Worm (Caenorhabditis elegans) whole organism, young adult: ENCODE measurements around the gene mlck-1.

Experiments
- B0035.1 ChIP-seq: sonication (generic microtip); optimal IDR thresholded peaks from 2 replicates; lab custom pipeline; 2016; ENCODE audit warnings: missing genetic modification characterization, mild to moderate bottlenecking, missing compliant biosample characterization, missing genotype, missing genetic modification reagents
- B0336.3 ChIP-seq: fragments of 200-800 bp; sonication (Bioruptor generic); IDR thresholded peaks from 2 replicates; pipeline ENCODE4 v1.3.6; 2022; ENCODE audit warnings: missing genetic modification characterization, missing compliant biosample characterization
- F23B12.7 ChIP-seq: sonication (generic microtip); optimal IDR thresholded peaks from 2 replicates; lab custom pipeline; 2017; ENCODE audit warnings: missing genetic modification characterization, mild to moderate bottlenecking, missing compliant biosample characterization, antibody characterized with exemption, moderate library complexity; ENCODE audit not compliant: insufficient read depth
- F33H1.4 ChIP-seq: fragments of 200-800 bp; sonication (Bioruptor generic); IDR thresholded peaks from 2 replicates; pipeline ENCODE4 v1.3.6; 2022; ENCODE audit warnings: missing genetic modification reagents, missing genetic modification characterization, missing compliant biosample characterization
- F37B4.10 ChIP-seq: fragments of 200-800 bp; sonication (Bioruptor generic); IDR thresholded peaks from 2 replicates; pipeline ENCODE4 v1.3.6; 2022; ENCODE audit warnings: missing genetic modification characterization, missing compliant biosample characterization
- F55B11.4 ChIP-seq: sonication (generic microtip); optimal IDR thresholded peaks from 2 replicates; lab custom pipeline; 2016; ENCODE audit warnings: missing compliant biosample characterization, missing genetic modification characterization, borderline replicate concordance; ENCODE audit not compliant: insufficient read depth
- F57C9.4 ChIP-seq: sonication (generic microtip); optimal IDR thresholded peaks from 2 replicates; lab custom pipeline; 2017; ENCODE audit warnings: mild to moderate bottlenecking, missing genetic modification characterization, missing compliant biosample characterization
- K12H6.12 ChIP-seq: fragments of 200-800 bp; sonication (Bioruptor generic); optimal IDR thresholded peaks from 2 replicates; lab custom pipeline; 2018; ENCODE audit warnings: mild to moderate bottlenecking, missing genetic modification characterization, missing compliant biosample characterization
- Y53G8AR.9 ChIP-seq: fragments of 200-800 bp; sonication (Bioruptor generic); conservative IDR thresholded peaks from 2 replicates; pipeline ENCODE4 v1.3.6; 2022; ENCODE audit warnings: missing genetic modification reagents, missing genetic modification characterization, missing compliant biosample characterization
- Y95B8A.8 ChIP-seq: fragments of 200-800 bp; sonication (Bioruptor generic); IDR thresholded peaks from 2 replicates; pipeline ENCODE4 v1.3.6; 2022; ENCODE audit warnings: missing genetic modification reagents, missing genetic modification characterization, missing compliant biosample characterization
- aptf-2 ChIP-seq: fragments of 200-800 bp; sonication (Bioruptor generic); conservative IDR thresholded peaks from 2 replicates; pipeline ENCODE4 v1.3.6; 2022; ENCODE audit warnings: missing genetic modification reagents, missing genetic modification characterization, missing compliant biosample characterization
- aptf-3 ChIP-seq: fragments of 200-800 bp; sonication (Bioruptor generic); IDR thresholded peaks from 2 replicates; pipeline ENCODE4 v1.3.6; 2022; ENCODE audit warnings: missing genetic modification characterization, missing compliant biosample characterization
- attf-6 ChIP-seq: fragments of 200-800 bp; sonication (Bioruptor generic); IDR thresholded peaks from 2 replicates; pipeline ENCODE4 v1.3.6; 2022; ENCODE audit warnings: missing genetic modification reagents, missing genetic modification characterization, missing compliant biosample characterization
- ceh-27 ChIP-seq: fragments of 200-800 bp; sonication (Bioruptor generic); optimal IDR thresholded peaks from 2 replicates; lab custom pipeline; 2018; ENCODE audit warnings: mild to moderate bottlenecking, missing genetic modification characterization, moderate library complexity, missing compliant biosample characterization
- ceh-58 ChIP-seq: fragments of 200-800 bp; sonication (Bioruptor generic); IDR thresholded peaks from 2 replicates; pipeline ENCODE4 v1.3.6; 2022; ENCODE audit warnings: missing genetic modification characterization, missing compliant biosample characterization
- die-1 ChIP-seq: sonication (generic microtip); optimal IDR thresholded peaks from 2 replicates; lab custom pipeline; 2016; ENCODE audit warnings: missing genotype, mild to moderate bottlenecking, missing genetic modification characterization, missing compliant biosample characterization
- dpl-1 ChIP-seq: fragments of 150-350 bp; optimal IDR thresholded peaks from 2 replicates; lab custom pipeline; 2014; ENCODE audit warnings: missing biosample characterization, missing genetic modification reagents, missing genetic modification characterization
- efl-1 ChIP-seq: fragments of 150-350 bp; optimal IDR thresholded peaks from 2 replicates; lab custom pipeline; 2014; ENCODE audit warnings: missing biosample characterization, missing genetic modification reagents, missing genetic modification characterization
- hlh-26 ChIP-seq: fragments of 200-800 bp; sonication (Bioruptor generic); conservative IDR thresholded peaks from 2 replicates; pipeline ENCODE4 v1.3.6; 2022; ENCODE audit warnings: missing genetic modification reagents, missing genetic modification characterization, missing compliant biosample characterization
- hmg-1.2 ChIP-seq: fragments of 200-800 bp; sonication (Bioruptor generic); IDR thresholded peaks from 2 replicates; pipeline ENCODE4 v1.3.6; 2022; ENCODE audit warnings: missing genetic modification reagents, missing genetic modification characterization, missing compliant biosample characterization
- hrde-1 ChIP-seq: sonication (generic microtip); optimal IDR thresholded peaks from 2 replicates; lab custom pipeline; 2016; ENCODE audit warnings: missing genetic modification characterization, mild to moderate bottlenecking, missing compliant biosample characterization, moderate library complexity, missing genotype, missing genetic modification reagents, borderline replicate concordance
- lag-1 ChIP-seq: fragments of 200-800 bp; sonication (Bioruptor generic); IDR thresholded peaks from 2 replicates; pipeline ENCODE4 v1.3.6; 2022; ENCODE audit warnings: missing genetic modification reagents, missing genetic modification characterization, missing compliant biosample characterization
- lin-35 ChIP-seq, 3 experiments: fragments of 150-350 bp in 2 of 3; sonication (generic microtip) in 1 of 3; optimal IDR thresholded peaks; 2 replicates each; lab custom pipeline; 2014 to 2018; ENCODE audit warnings: missing biosample characterization in 3 of 3, missing genetic modification characterization in 3 of 3, missing genetic modification reagents in 3 of 3
- lin-40 ChIP-seq: sonication (generic microtip); optimal IDR thresholded peaks from 2 replicates; lab custom pipeline; 2016; ENCODE audit warnings: missing genetic modification characterization, mild to moderate bottlenecking, missing compliant biosample characterization, missing genotype, missing genetic modification reagents
- lir-1 ChIP-seq: fragments of 200-800 bp; sonication (Bioruptor generic); conservative IDR thresholded peaks from 2 replicates; pipeline ENCODE4 v1.3.6; 2022; ENCODE audit warnings: missing genetic modification reagents, missing genetic modification characterization, missing compliant biosample characterization
- lsy-27 ChIP-seq: sonication (generic microtip); optimal IDR thresholded peaks from 2 replicates; lab custom pipeline; 2017; ENCODE audit warnings: missing genetic modification characterization, mild to moderate bottlenecking, missing compliant biosample characterization, antibody characterized with exemption, missing genotype, borderline replicate concordance; ENCODE audit not compliant: insufficient read depth
- madf-10 ChIP-seq: sonication (generic microtip); optimal IDR thresholded peaks from 2 replicates; lab custom pipeline; 2016; ENCODE audit warnings: mild to moderate bottlenecking, missing genetic modification characterization, missing compliant biosample characterization
- madf-6 ChIP-seq: fragments of 200-800 bp; sonication (Bioruptor generic); IDR thresholded peaks from 2 replicates; pipeline ENCODE4 v1.3.6; 2022; ENCODE audit warnings: missing genetic modification reagents, missing genetic modification characterization, missing compliant biosample characterization
- mxl-1 ChIP-seq: sonication (generic microtip); optimal IDR thresholded peaks from 2 replicates; lab custom pipeline; 2016; ENCODE audit warnings: missing genetic modification characterization, missing compliant biosample characterization
- nhr-27 ChIP-seq: fragments of 200-800 bp; sonication (Bioruptor generic); optimal IDR thresholded peaks from 2 replicates; lab custom pipeline; 2018; ENCODE audit warnings: mild to moderate bottlenecking, missing genetic modification characterization, moderate library complexity, missing compliant biosample characterization
- nhr-80 ChIP-seq: sonication (generic microtip); optimal IDR thresholded peaks from 2 replicates; lab custom pipeline; 2016; ENCODE audit warnings: missing genetic modification characterization, missing compliant biosample characterization
- pha-4 ChIP-seq: fragments of 150-350 bp; sonication (generic microtip); optimal IDR thresholded peaks from 2 replicates; lab custom pipeline; 2014; ENCODE audit warnings: missing biosample characterization, missing genetic modification reagents, missing genetic modification characterization
- rec-8 ChIP-seq, 2 experiments: sonication (generic microtip); optimal IDR thresholded peaks; 2 replicates each; lab custom pipeline; 2016; ENCODE audit warnings: mild to moderate bottlenecking in 2 of 2, missing genetic modification characterization in 2 of 2, missing genetic modification reagents in 2 of 2, missing genotype in 2 of 2, missing biosample characterization in 1 of 2, missing compliant biosample characterization in 1 of 2, moderate library complexity in 1 of 2
- rpc-1 ChIP-seq, 2 experiments: fragments of 150-350 bp in 1 of 2; sonication (generic microtip) in 1 of 2; optimal IDR thresholded peaks; 2 replicates each; lab custom pipeline; 2014 to 2018; ENCODE audit warnings: missing biosample characterization in 1 of 2, missing genetic modification characterization in 1 of 2, missing genetic modification reagents in 1 of 2, missing genotype in 1 of 2
- snpc-1.3 ChIP-seq: sonication (generic microtip); optimal IDR thresholded peaks from 2 replicates; lab custom pipeline; 2017; ENCODE audit warnings: missing genetic modification characterization, mild to moderate bottlenecking, missing compliant biosample characterization, antibody characterized with exemption, moderate library complexity, missing genotype, missing genetic modification reagents; ENCODE audit not compliant: insufficient read depth
- zfh-2 ChIP-seq: fragments of 200-800 bp; sonication (Bioruptor generic); conservative IDR thresholded peaks from 2 replicates; pipeline ENCODE4 v1.3.6; 2022; ENCODE audit warnings: missing genetic modification reagents, missing genetic modification characterization, missing compliant biosample characterization
- zim-3 ChIP-seq: sonication (generic microtip); optimal IDR thresholded peaks from 2 replicates; lab custom pipeline; 2017; ENCODE audit warnings: mild to moderate bottlenecking, missing genetic modification characterization, moderate library complexity, missing compliant biosample characterization
- ztf-25 ChIP-seq: fragments of 200-800 bp; sonication (Bioruptor generic); IDR thresholded peaks from 2 replicates; pipeline ENCODE4 v1.3.6; 2022; ENCODE audit warnings: missing genetic modification reagents, missing genetic modification characterization, missing compliant biosample characterization
- ztf-28 ChIP-seq: fragments of 200-800 bp; sonication (Bioruptor generic); IDR thresholded peaks from 2 replicates; pipeline ENCODE4 v1.3.6; 2022; ENCODE audit warnings: missing genetic modification reagents, missing genetic modification characterization, missing compliant biosample characterization

mlck-1 gene

DNA sequence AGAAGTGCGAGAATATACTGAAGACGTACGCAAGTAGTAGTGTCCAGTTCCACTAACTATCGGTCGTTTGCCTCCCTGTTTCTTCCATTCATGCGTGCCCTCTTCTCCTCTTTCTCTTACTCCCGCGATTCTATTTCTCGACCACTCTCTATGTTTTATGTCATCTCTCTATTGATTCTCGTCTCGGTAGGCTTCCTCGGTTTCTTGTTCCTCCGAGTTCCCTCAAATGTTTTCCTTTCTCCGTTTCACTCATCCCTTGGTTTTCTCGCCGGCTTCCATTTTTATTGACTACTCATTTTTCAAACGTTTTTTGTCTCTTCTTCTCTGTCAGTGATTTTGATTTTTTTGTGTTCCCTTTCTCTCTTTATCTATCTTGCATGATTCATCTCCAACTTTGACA lies 43.2 kb downstream of the mlck-1 start:
- no peak for TF ChIP-seq die-1 (tag; lab: Kevin White, UChicago)
- no peak for TF ChIP-seq madf-10 (tag; lab: Kevin White, UChicago)
- no peak for TF ChIP-seq dpl-1 (GFP tag; lab: Kevin White, UChicago)
- TF ChIP-seq F33H1.4 (GFP tag; lab: Robert Waterston, UW): no peak
- TF ChIP-seq mxl-1 (tag; lab: Kevin White, UChicago): no peak
- TF ChIP-seq ceh-27 (GFP tag; lab: Kevin White, UChicago): no peak
- TF ChIP-seq attf-6 (GFP tag; lab: Robert Waterston, UW): no peak
- TF ChIP-seq lir-1: no peak
- no peak for TF ChIP-seq snpc-1.3 (tag; lab: Kevin White, UChicago)
- TF ChIP-seq pha-4 (tag; lab: Kevin White, UChicago): no peak
- no peak for TF ChIP-seq hrde-1 (tag; lab: Kevin White, UChicago)
- no peak for TF ChIP-seq efl-1
- TF ChIP-seq lin-35 (GFP tag; optimal IDR thresholded peaks at IDR 0.05; lab: Kevin White, UChicago): no peak
- TF ChIP-seq B0336.3 (GFP tag; lab: Robert Waterston, UW): no peak
- TF ChIP-seq lin-40 (tag; lab: Kevin White, UChicago): peak; percentile 35
- TF ChIP-seq F55B11.4 (tag; lab: Kevin White, UChicago): no peak
- TF ChIP-seq F37B4.10 (GFP tag; lab: Robert Waterston, UW): no peak
- peak; percentile 37 for TF ChIP-seq K12H6.12 (tag; lab: Kevin White, UChicago)
- peak; percentile 25 for TF ChIP-seq nhr-80
- no peak for TF ChIP-seq zfh-2 (GFP tag; lab: Robert Waterston, UW)
- TF ChIP-seq hmg-1.2 (GFP tag; lab: Robert Waterston, UW): no peak
- TF ChIP-seq Y95B8A.8 (GFP tag; lab: Robert Waterston, UW): no peak
- TF ChIP-seq rpc-1 (optimal IDR thresholded peaks at IDR 0.05; lab: Kevin White, UChicago): no peak
- no peak for TF ChIP-seq rpc-1 (tag; optimal IDR thresholded peaks at IDR 0.05; lab: Kevin White, UChicago)

DNA sequence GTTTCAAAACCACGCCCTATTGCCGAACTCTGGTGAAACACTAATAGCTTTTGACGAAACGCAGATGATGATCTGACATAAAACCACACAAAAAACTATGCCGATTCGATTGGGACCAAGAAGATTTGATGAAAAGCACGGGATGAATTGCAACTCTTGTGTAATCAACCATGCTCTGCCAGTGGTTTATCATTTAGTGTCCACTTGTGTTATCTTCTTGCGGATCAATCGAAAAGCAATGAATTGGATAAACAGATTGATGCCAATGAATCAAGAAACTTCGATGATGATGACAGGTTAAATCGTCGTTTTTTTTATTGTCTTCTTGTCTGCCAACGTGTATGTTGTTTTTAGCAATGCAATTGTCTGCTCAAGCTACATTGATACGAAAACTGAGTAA lies 47.6 kb downstream of the mlck-1 start, which contains the start of gene F42G10.1:
TSS of gene F42G10.1 (minus strand) at position 151 of the 400 bp plus-strand sequence.
- TF ChIP-seq F57C9.4 (tag; lab: Kevin White, UChicago) (no peak), lsy-27 (tag; lab: Kevin White, UChicago) (no peak), zim-3 (tag; lab: Kevin White, UChicago) (no peak), ztf-28 (no peak), aptf-3 (GFP tag; lab: Robert Waterston, UW) (no peak), F23B12.7 (tag; lab: Kevin White, UChicago) (no peak), nhr-80 (no peak), B0035.1 (tag; lab: Kevin White, UChicago) (no peak), madf-6 (GFP tag; lab: Robert Waterston, UW) (no peak), hrde-1 (tag; lab: Kevin White, UChicago) (no peak), hlh-26 (no peak), aptf-2 (GFP tag; lab: Robert Waterston, UW) (no peak), ztf-25 (GFP tag; lab: Robert Waterston, UW) (no peak), nhr-27 (tag; lab: Kevin White, UChicago) (no peak), Y53G8AR.9 (GFP tag; lab: Robert Waterston, UW) (no peak), rec-8 (tag; optimal IDR thresholded peaks at IDR 0.05; lab: Kevin White, UChicago) (no peak), ceh-58 (GFP tag; lab: Robert Waterston, UW) (no peak), lag-1 (GFP tag; lab: Robert Waterston, UW) (no peak)
